Worm (Caenorhabditis elegans) whole organism, L1 larva: ENCODE data around the gene Y62E10A.20.

Source experiments
- aha-1 ChIP-seq: fragments of 150-350 bp; optimal IDR thresholded peaks from 2 replicates; lab custom pipeline; 2014; ENCODE audit warnings: missing biosample characterization, missing genetic modification characterization
- unc-62 ChIP-seq: fragments of 150-350 bp; optimal IDR thresholded peaks from 2 replicates; lab custom pipeline; 2014; ENCODE audit warnings: missing biosample characterization, missing genetic modification reagents, missing genetic modification characterization

DNA sequence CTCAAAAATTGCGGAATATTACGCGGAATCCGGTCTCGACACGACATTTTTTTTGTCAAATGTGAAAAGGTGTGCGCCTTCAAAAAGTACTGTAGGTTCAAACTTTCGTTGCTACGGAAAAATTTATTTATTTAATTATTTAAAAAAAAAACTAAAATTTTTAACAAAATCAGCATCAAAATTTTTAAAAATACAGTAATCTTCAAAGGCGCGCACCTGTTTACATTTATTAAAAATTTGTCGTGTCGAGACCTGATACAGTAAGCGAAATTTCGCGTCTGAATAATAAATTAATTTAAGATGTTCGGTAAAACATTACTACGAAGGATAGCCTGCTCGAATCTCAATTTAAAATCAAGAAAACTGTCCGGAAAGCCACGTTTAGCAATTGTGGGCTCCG is 14.2 kb downstream of the Y62E10A.20 start, which contains the start of gene Y62E10A.6:
- TF ChIP-seq aha-1 (tag; lab: Kevin White, UChicago) = no peak
- no peak for TF ChIP-seq unc-62
